Worm (Caenorhabditis elegans) whole organism, L4/young adult: Measurements from ENCODE around the gene ZK856.5.

Experiments
- W03F9.2 ChIP-seq: fragments of 150-350 bp; optimal IDR thresholded peaks from 2 replicates; lab custom pipeline; 2014; ENCODE audit warnings: missing biosample characterization, missing genetic modification characterization
- dao-5 ChIP-seq: sonication (generic microtip); optimal IDR thresholded peaks from 2 replicates; lab custom pipeline; 2016; ENCODE audit warnings: missing genotype, missing genetic modification characterization, moderate library complexity, missing compliant biosample characterization
- him-1 ChIP-seq: sonication (generic microtip); optimal IDR thresholded peaks from 2 replicates; lab custom pipeline; 2016; ENCODE audit warnings: missing genotype, missing genetic modification reagents, missing genetic modification characterization, missing compliant biosample characterization

Gene ZK856.5

ce11 chrV:10185719-10186118 lies 4.2 kb downstream of the ZK856.5 start, which contains the start of gene ZK856.18:
Gene ZK856.18 (minus strand): TSS chrV:10186007.
- TF ChIP-seq him-1 (tag; lab: Kevin White, UChicago) (no peak), dao-5 (no peak), W03F9.2 (tag; lab: Kevin White, UChicago) (no peak)

- TF ChIP-seq W03F9.2 (tag; lab: Kevin White, UChicago): no peak
- TF ChIP-seq him-1 (tag; lab: Kevin White, UChicago): no peak
- no peak for TF ChIP-seq dao-5
These were observed 6.1 kb downstream of the ZK856.5 start for ce11 chrV:10183810-10184209.

ce11 chrV:10182984-10183383 lies 6.9 kb downstream of the ZK856.5 start, which contains the start of gene ZK856.4:
Gene ZK856.4 (plus strand): TSS chrV:10183284.
- no peak for TF ChIP-seq dao-5
- TF ChIP-seq him-1 (tag; lab: Kevin White, UChicago): no peak
- no peak for TF ChIP-seq W03F9.2 (tag; lab: Kevin White, UChicago)

- TF ChIP-seq him-1 (tag; lab: Kevin White, UChicago) (no peak), dao-5 (no peak), W03F9.2 (tag; lab: Kevin White, UChicago) (no peak)
These were observed 10.7 kb downstream of the ZK856.5 start, which contains the start of gene cul-5 for ce11 chrV:10179235-10179634. Gene cul-5 (plus strand): TSS chrV:10179535.

ce11 chrV:10178166-10178565 lies 11.8 kb downstream of the ZK856.5 start:
- TF ChIP-seq him-1 (tag; lab: Kevin White, UChicago): peak; percentile 40
- TF ChIP-seq W03F9.2 (tag; lab: Kevin White, UChicago): peak; percentile 55
- no peak for TF ChIP-seq dao-5

- TF ChIP-seq him-1 (tag; lab: Kevin White, UChicago) (peak; percentile 95), W03F9.2 (tag; lab: Kevin White, UChicago) (no peak), dao-5 (no peak)
These were observed 15.3 kb downstream of the ZK856.5 start for ce11 chrV:10174632-10175075.

- TF ChIP-seq dao-5 (no peak), him-1 (tag; lab: Kevin White, UChicago) (no peak), W03F9.2 (tag; lab: Kevin White, UChicago) (no peak)
These were observed 16.3 kb downstream of the ZK856.5 start, which contains the start of gene egl-3 for ce11 chrV:10173653-10174052. Gene egl-3 (minus strand): TSS chrV:10173753.

ce11 chrV:10168870-10169269 lies 21.1 kb downstream of the ZK856.5 start:
- TF ChIP-seq him-1 (tag; lab: Kevin White, UChicago) (peak; percentile 93), dao-5 (no peak)

- no peak for TF ChIP-seq W03F9.2 (tag; lab: Kevin White, UChicago)
- TF ChIP-seq him-1 (tag; lab: Kevin White, UChicago): no peak
- TF ChIP-seq dao-5: no peak
These were observed 23.6 kb downstream of the ZK856.5 start, which contains the start of gene C51E3.6 for ce11 chrV:10166368-10166767. Gene C51E3.6 (minus strand): TSS chrV:10166468.

ce11 chrV:10160954-10161353 lies 29.0 kb downstream of the ZK856.5 start, which contains the start of gene C51E3.10:
Gene C51E3.10 (minus strand): TSS chrV:10161134.
- TF ChIP-seq dao-5 (no peak), him-1 (tag; lab: Kevin White, UChicago) (no peak), W03F9.2 (tag; lab: Kevin White, UChicago) (no peak)

ce11 chrV:10159972-10160371 lies 30.0 kb downstream of the ZK856.5 start:
- no peak for TF ChIP-seq him-1 (tag; lab: Kevin White, UChicago)

ce11 chrV:10158528-10158927 lies 31.4 kb downstream of the ZK856.5 start, which contains the start of gene srsx-30:
Gene srsx-30 (plus strand): TSS chrV:10158828.
- TF ChIP-seq dao-5 (no peak), him-1 (tag; lab: Kevin White, UChicago) (no peak), W03F9.2 (tag; lab: Kevin White, UChicago) (no peak)

- no peak for TF ChIP-seq dao-5
- TF ChIP-seq him-1 (tag; lab: Kevin White, UChicago): no peak
- TF ChIP-seq W03F9.2 (tag; lab: Kevin White, UChicago): no peak
These were observed 35.2 kb downstream of the ZK856.5 start, which contains the start of gene srsx-29 for ce11 chrV:10154698-10155097. Gene srsx-29 (plus strand): TSS chrV:10154998.

ce11 chrV:10153076-10153475 lies 36.9 kb downstream of the ZK856.5 start:
- no peak for TF ChIP-seq him-1 (tag; lab: Kevin White, UChicago)
- TF ChIP-seq dao-5: no peak
- no peak for TF ChIP-seq W03F9.2 (tag; lab: Kevin White, UChicago)

- TF ChIP-seq dao-5: no peak
- no peak for TF ChIP-seq W03F9.2 (tag; lab: Kevin White, UChicago)
- TF ChIP-seq him-1 (tag; lab: Kevin White, UChicago): no peak
These were observed 37.7 kb downstream of the ZK856.5 start, which contains the start of gene srsx-28 for ce11 chrV:10152278-10152677. Gene srsx-28 (plus strand): TSS chrV:10152578.
